Fruit fly (Drosophila melanogaster) Kc167 (cell line): ENCODE results near the gene Sulf1.

Source experiments
- Sin3A ChIP-seq: fragments of >200 bp; optimal IDR thresholded peaks from 2 replicates; lab custom pipeline; 2018; ENCODE audit warnings: missing external identifiers
- h ChIP-seq: fragments of >200 bp; optimal IDR thresholded peaks from 3 replicates; lab custom pipeline; 2018; ENCODE audit warnings: missing external identifiers
- insv ChIP-seq: fragments of >200 bp; optimal IDR thresholded peaks from 3 replicates; lab custom pipeline; 2018; ENCODE audit warnings: missing external identifiers
- psq ChIP-seq: fragments of >200 bp; optimal IDR thresholded peaks from 2 replicates; lab custom pipeline; 2017; ENCODE audit warnings: missing external identifiers

DNA sequence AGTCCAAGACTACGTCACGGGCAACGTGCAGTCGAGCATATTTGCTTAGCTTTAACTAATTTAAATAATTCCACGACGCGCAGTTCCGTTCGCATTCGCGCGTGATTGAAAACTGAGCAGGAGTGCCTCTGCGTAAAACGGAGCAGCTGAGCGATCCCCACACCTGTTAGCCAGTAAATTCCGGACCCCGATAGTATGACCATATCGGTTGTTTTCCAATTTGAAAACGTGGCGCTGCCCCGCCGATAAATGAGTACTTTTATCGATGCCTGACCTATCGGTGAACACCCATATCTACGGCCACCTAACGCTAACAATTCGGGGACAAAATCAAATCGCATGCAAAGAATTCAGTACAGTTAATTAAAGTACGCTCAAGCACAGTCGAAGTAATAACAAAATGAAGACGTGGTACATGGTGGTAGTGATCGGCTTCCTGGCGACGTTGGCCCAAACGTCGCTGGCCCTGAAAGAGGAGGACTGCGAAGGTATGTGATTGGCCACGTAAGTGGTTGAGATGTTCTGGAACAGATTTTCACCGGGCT lies 9.8 kb upstream of the Sulf1 start, which contains the start of the genes CG14879 and Manf:
- TF ChIP-seq psq (lab: Kevin White, UChicago) (no peak), Sin3A (lab: Kevin White, UChicago) (no peak), h (no peak), insv (lab: Kevin White, UChicago) (no peak)
